Fruit fly (Drosophila melanogaster) whole organism, embryonic: ENCODE results near the gene Eig71Ec.

Source experiments
- Bgb ChIP-seq: fragments of 200-800 bp; sonication (Bioruptor generic); IDR thresholded peaks from 2 replicates; pipeline ENCODE4 v1.3.6; 2022; ENCODE audit warnings: missing biosample characterization, missing genetic modification characterization; ENCODE audit not compliant: partially characterized antibody
- CG10274 ChIP-seq: fragments of 200-800 bp; sonication (Bioruptor generic); optimal IDR thresholded peaks from 3 replicates; lab custom pipeline; 2017; ENCODE audit warnings: missing biosample characterization, mild to moderate bottlenecking, missing genetic modification characterization
- CG13287 ChIP-seq: fragments of 200-800 bp; sonication (Bioruptor generic); IDR thresholded peaks from 2 replicates; pipeline ENCODE4 v1.3.6; 2022; ENCODE audit warnings: missing biosample characterization, missing genetic modification characterization; ENCODE audit not compliant: partially characterized antibody
- CG14710 ChIP-seq: fragments of 200-800 bp; sonication (Bioruptor generic); optimal IDR thresholded peaks from 3 replicates; lab custom pipeline; 2019; ENCODE audit warnings: missing biosample characterization, mild to moderate bottlenecking, missing genetic modification characterization, moderate library complexity
- CG14860 ChIP-seq: fragments of 200-800 bp; sonication (Bioruptor generic); IDR thresholded peaks from 3 replicates; pipeline ENCODE4 v1.3.6; 2022; ENCODE audit warnings: missing biosample characterization, missing genetic modification characterization; ENCODE audit not compliant: partially characterized antibody
- CG16863 ChIP-seq: fragments of 200-800 bp; sonication (Bioruptor generic); optimal IDR thresholded peaks from 3 replicates; lab custom pipeline; 2016; ENCODE audit warnings: missing biosample characterization, missing genetic modification characterization
- CG2712 ChIP-seq: fragments of 200-800 bp; optimal IDR thresholded peaks from 3 replicates; lab custom pipeline; 2019; ENCODE audit warnings: missing biosample characterization, mild to moderate bottlenecking, missing genetic modification characterization, moderate library complexity
- CG3065 ChIP-seq: fragments of 200-800 bp; sonication (Bioruptor generic); optimal IDR thresholded peaks from 2 replicates; lab custom pipeline; 2016; ENCODE audit warnings: missing biosample characterization, missing genetic modification characterization
- CG32532 ChIP-seq: fragments of 200-800 bp; sonication (Bioruptor generic); IDR thresholded peaks from 2 replicates; pipeline ENCODE4 v1.3.6; 2022; ENCODE audit warnings: missing biosample characterization, missing genetic modification characterization
- CG3407 ChIP-seq: fragments of 200-800 bp; sonication (Bioruptor generic); optimal IDR thresholded peaks from 2 replicates; lab custom pipeline; 2018; ENCODE audit warnings: missing biosample characterization, mild to moderate bottlenecking, missing genetic modification characterization
- CG9817 ChIP-seq: fragments of 200-800 bp; sonication (Bioruptor generic); optimal IDR thresholded peaks from 2 replicates; lab custom pipeline; 2018; ENCODE audit warnings: missing biosample characterization, mild to moderate bottlenecking, missing genetic modification characterization, moderate library complexity
- D ChIP-seq, 2 experiments: fragments of 200-800 bp in 1 of 2; fragments of >200 bp in 1 of 2; sonication (Bioruptor generic) in 1 of 2; optimal IDR thresholded peaks; 2 replicates in 1 of 2; 3 replicates in 1 of 2; lab custom pipeline; 2017; ENCODE audit warnings: mild to moderate bottlenecking in 1 of 2, missing biosample characterization in 1 of 2, missing genetic modification characterization in 1 of 2, missing genetic modification reagents in 1 of 2
- Eip74EF ChIP-seq, 2 experiments: fragments of 200-800 bp in 1 of 2; fragments of >200 bp in 1 of 2; sonication (Bioruptor generic) in 1 of 2; optimal IDR thresholded peaks; 2 replicates each; lab custom pipeline; 2017 to 2019; ENCODE audit warnings: missing biosample characterization in 2 of 2, missing genetic modification characterization in 2 of 2, mild to moderate bottlenecking in 1 of 2, moderate library complexity in 1 of 2
- Fer1 ChIP-seq: fragments of 200-800 bp; sonication (Bioruptor generic); optimal IDR thresholded peaks from 2 replicates; lab custom pipeline; 2017; ENCODE audit warnings: missing biosample characterization, mild to moderate bottlenecking, missing genetic modification characterization
- Jarid2 ChIP-seq: fragments of 200-800 bp; sonication (Bioruptor generic); optimal IDR thresholded peaks from 3 replicates; lab custom pipeline; 2017; ENCODE audit warnings: mild to moderate bottlenecking, missing biosample characterization, missing genetic modification reagents, missing genetic modification characterization
- Lhr ChIP-seq: fragments of 200-800 bp; sonication (Bioruptor generic); optimal IDR thresholded peaks from 3 replicates; lab custom pipeline; 2017; ENCODE audit warnings: mild to moderate bottlenecking, missing biosample characterization, missing genetic modification reagents, missing genetic modification characterization
- Lpt ChIP-seq: fragments of >200 bp; optimal IDR thresholded peaks from 2 replicates; lab custom pipeline; 2018; ENCODE audit warnings: missing biosample characterization, missing genetic modification characterization
- MESR4 ChIP-seq: fragments of 200-800 bp; sonication (Bioruptor generic); optimal IDR thresholded peaks from 2 replicates; lab custom pipeline; 2018; ENCODE audit warnings: missing biosample characterization, mild to moderate bottlenecking, missing genetic modification characterization, moderate library complexity
- NK7.1 ChIP-seq: fragments of 200-800 bp; sonication (Bioruptor generic); optimal IDR thresholded peaks from 3 replicates; lab custom pipeline; 2016; ENCODE audit warnings: missing biosample characterization, missing genetic modification characterization
- Opbp ChIP-seq: fragments of 200-800 bp; sonication (Bioruptor generic); IDR thresholded peaks from 3 replicates; pipeline ENCODE4 v1.3.6; 2022; ENCODE audit warnings: missing biosample characterization, missing genetic modification characterization; ENCODE audit not compliant: partially characterized antibody
- Sox102F ChIP-seq: fragments of 200-800 bp; sonication (Bioruptor generic); optimal IDR thresholded peaks from 2 replicates; lab custom pipeline; 2018; ENCODE audit warnings: missing biosample characterization, mild to moderate bottlenecking, missing genetic modification characterization, moderate library complexity
- Trl ChIP-seq, 3 experiments: fragments of >200 bp in 2 of 3; fragments of 200-800 bp in 1 of 3; sonication (Bioruptor generic) in 1 of 3; optimal IDR thresholded peaks; 2 replicates in 1 of 3; 3 replicates in 2 of 3; lab custom pipeline; 2016 to 2017; ENCODE audit warnings: missing biosample characterization in 1 of 3, missing genetic modification characterization in 1 of 3
- Usf ChIP-seq: fragments of 200-800 bp; sonication (Bioruptor generic); optimal IDR thresholded peaks from 2 replicates; lab custom pipeline; 2017; ENCODE audit warnings: missing genotype, missing biosample characterization, missing genetic modification characterization
- ab ChIP-seq: fragments of 200-800 bp; sonication (Bioruptor generic); optimal IDR thresholded peaks from 2 replicates; lab custom pipeline; 2016; ENCODE audit warnings: missing biosample characterization, missing genetic modification characterization
- ac ChIP-seq: fragments of 200-800 bp; sonication (Bioruptor generic); optimal IDR thresholded peaks from 3 replicates; lab custom pipeline; 2017; ENCODE audit warnings: missing biosample characterization, mild to moderate bottlenecking, missing genetic modification characterization
- al ChIP-seq: fragments of 200-800 bp; sonication (Bioruptor generic); IDR thresholded peaks from 2 replicates; pipeline ENCODE4 v1.3.6; 2022; ENCODE audit warnings: missing biosample characterization, missing genetic modification characterization
- bbx ChIP-seq: fragments of 200-800 bp; sonication (Bioruptor generic); IDR thresholded peaks from 2 replicates; pipeline ENCODE4 v1.3.6; 2022; ENCODE audit warnings: missing biosample characterization, missing genetic modification characterization; ENCODE audit not compliant: partially characterized antibody
- caup ChIP-seq: fragments of 200-800 bp; sonication (Bioruptor generic); optimal IDR thresholded peaks from 3 replicates; lab custom pipeline; 2017; ENCODE audit warnings: missing biosample characterization, mild to moderate bottlenecking, missing genetic modification characterization, moderate library complexity; ENCODE audit not compliant: severe bottlenecking
- chinmo ChIP-seq: fragments of 200-800 bp; sonication (Bioruptor generic); IDR thresholded peaks from 4 replicates; pipeline ENCODE4 v1.3.6; 2022; ENCODE audit warnings: missing biosample characterization, missing genetic modification characterization; ENCODE audit not compliant: partially characterized antibody
- crc ChIP-seq: fragments of 200-800 bp; sonication (Bioruptor generic); optimal IDR thresholded peaks from 2 replicates; lab custom pipeline; 2016; ENCODE audit warnings: missing biosample characterization, missing genetic modification characterization
- exex ChIP-seq: fragments of 200-800 bp; sonication (Bioruptor generic); optimal IDR thresholded peaks from 4 replicates; lab custom pipeline; 2018; ENCODE audit warnings: missing biosample characterization, mild to moderate bottlenecking, missing genetic modification characterization, moderate library complexity
- fd102C ChIP-seq: fragments of 200-800 bp; sonication (Bioruptor generic); optimal IDR thresholded peaks from 2 replicates; lab custom pipeline; 2018; ENCODE audit warnings: missing biosample characterization, mild to moderate bottlenecking, missing genetic modification characterization, moderate library complexity
- gfzf ChIP-seq: fragments of 200-800 bp; sonication (Bioruptor generic); optimal IDR thresholded peaks from 2 replicates; lab custom pipeline; 2016; ENCODE audit warnings: missing biosample characterization, mild to moderate bottlenecking, missing genetic modification characterization, moderate library complexity
- gro ChIP-seq: fragments of 200-800 bp; sonication (Bioruptor generic); optimal IDR thresholded peaks from 2 replicates; lab custom pipeline; 2016; ENCODE audit warnings: missing biosample characterization, missing genetic modification characterization
- knrl ChIP-seq: fragments of 200-800 bp; sonication (Bioruptor generic); IDR thresholded peaks from 3 replicates; pipeline ENCODE4 v1.3.6; 2022; ENCODE audit warnings: missing biosample characterization, missing genetic modification characterization; ENCODE audit not compliant: partially characterized antibody
- lbe ChIP-seq: fragments of 200-800 bp; sonication (Bioruptor generic); optimal IDR thresholded peaks from 2 replicates; lab custom pipeline; 2016; ENCODE audit warnings: missing biosample characterization, mild to moderate bottlenecking, missing genetic modification characterization
- phol ChIP-seq: fragments of 200-800 bp; sonication (Bioruptor generic); optimal IDR thresholded peaks from 3 replicates; lab custom pipeline; 2018; ENCODE audit warnings: missing biosample characterization, mild to moderate bottlenecking, missing genetic modification characterization, moderate library complexity
- pzg ChIP-seq: fragments of 200-800 bp; sonication (Bioruptor generic); optimal IDR thresholded peaks from 3 replicates; lab custom pipeline; 2018; ENCODE audit warnings: missing biosample characterization, mild to moderate bottlenecking, missing genetic modification characterization, moderate library complexity
- repo ChIP-seq: fragments of 200-800 bp; sonication (Bioruptor generic); optimal IDR thresholded peaks from 2 replicates; lab custom pipeline; 2016; ENCODE audit warnings: missing biosample characterization, missing genetic modification characterization
- schlank ChIP-seq: fragments of 200-800 bp; sonication (Bioruptor generic); optimal IDR thresholded peaks from 2 replicates; lab custom pipeline; 2018; ENCODE audit warnings: missing biosample characterization, mild to moderate bottlenecking, missing genetic modification characterization
- sens ChIP-seq: fragments of 200-800 bp; sonication (Bioruptor generic); peaks from one replicate; lab custom pipeline; 2016; ENCODE audit warnings: missing biosample characterization, missing genetic modification characterization
- slp2 ChIP-seq: fragments of 200-800 bp; sonication (Bioruptor generic); optimal IDR thresholded peaks from 2 replicates; lab custom pipeline; 2016; ENCODE audit warnings: missing biosample characterization, missing genetic modification characterization
- sna ChIP-seq: fragments of 200-800 bp; sonication (Bioruptor generic); IDR thresholded peaks from 2 replicates; pipeline ENCODE4 v1.3.6; 2022; ENCODE audit warnings: missing biosample characterization, missing genetic modification characterization; ENCODE audit not compliant: partially characterized antibody
- unc-4 ChIP-seq: fragments of 200-800 bp; sonication (Bioruptor generic); IDR thresholded peaks from 2 replicates; pipeline ENCODE4 v1.3.6; 2022; ENCODE audit warnings: missing biosample characterization, missing genetic modification characterization; ENCODE audit not compliant: partially characterized antibody
- vnd ChIP-seq: fragments of 200-800 bp; sonication (Bioruptor generic); IDR thresholded peaks from 3 replicates; pipeline ENCODE4 v1.3.6; 2022; ENCODE audit warnings: missing biosample characterization, missing genetic modification characterization; ENCODE audit not compliant: partially characterized antibody
- vvl ChIP-seq: fragments of 200-800 bp; sonication (Bioruptor generic); IDR thresholded peaks from 2 replicates; pipeline ENCODE4 v1.3.6; 2022; ENCODE audit warnings: missing biosample characterization, missing genetic modification characterization
- zen ChIP-seq: fragments of 200-800 bp; sonication (Bioruptor generic); optimal IDR thresholded peaks from 3 replicates; lab custom pipeline; 2018; ENCODE audit warnings: missing biosample characterization, mild to moderate bottlenecking, missing genetic modification characterization, moderate library complexity
- zf30C ChIP-seq: fragments of 200-800 bp; sonication (Bioruptor generic); optimal IDR thresholded peaks from 3 replicates; lab custom pipeline; 2018; ENCODE audit warnings: missing biosample characterization, mild to moderate bottlenecking, missing genetic modification characterization

The Eig71Ec gene

dm6 chr3L:15610109-15610508 is 41.9 kb downstream of the Eig71Ec start, which contains the start of gene CG7650 (continued):
- TF ChIP-seq crc (GFP tag; lab: Kevin White, UChicago) (no peak), sens (peak; percentile 66), schlank (no peak), CG3065 (GFP tag; lab: Kevin White, UChicago) (no peak), slp2 (GFP tag; lab: Kevin White, UChicago) (peak; percentile 3), unc-4 (GFP tag; lab: Robert Waterston, UW) (peak; percentile 94), Lhr (no peak), D (optimal IDR thresholded peaks at IDR 0.05; lab: Kevin White, UChicago) (no peak), D (GFP tag; optimal IDR thresholded peaks at IDR 0.05; lab: Kevin White, UChicago) (no peak), Trl (optimal IDR thresholded peaks at IDR 0.05; lab: Kevin White, UChicago) (no peak), Trl (GFP tag; optimal IDR thresholded peaks at IDR 0.05; lab: Kevin White, UChicago) (no peak), caup (GFP tag; lab: Kevin White, UChicago) (no peak), gfzf (GFP tag; lab: Kevin White, UChicago) (peak; percentile 66), ac (GFP tag; lab: Kevin White, UChicago) (no peak), zen (tag; lab: Kevin White, UChicago) (peak; percentile 77), Jarid2 (GFP tag; lab: Kevin White, UChicago) (no peak), phol (tag; lab: Kevin White, UChicago) (peak; percentile 9), ab (GFP tag; lab: Kevin White, UChicago) (no peak), Fer1 (GFP tag; lab: Kevin White, UChicago) (peak; percentile 16), pzg (peak; percentile 81), fd102C (GFP tag; lab: Kevin White, UChicago) (no peak), al (GFP tag; lab: Robert Waterston, UW) (no peak), Bgb (GFP tag; lab: Robert Waterston, UW) (peak; percentile 93), chinmo (peak; percentile 87; the same call in 2 of the 4 replicates), CG10274 (GFP tag; lab: Kevin White, UChicago) (no peak), NK7.1 (GFP tag; lab: Kevin White, UChicago) (no peak), exex (tag; lab: Kevin White, UChicago) (peak; percentile 68), vvl (peak; percentile 29; the same call in 1 of the 2 replicates), Usf (GFP tag; lab: Kevin White, UChicago) (no peak), vnd (GFP tag; lab: Robert Waterston, UW) (peak; percentile 83), Opbp (peak; percentile 88), lbe (GFP tag; lab: Kevin White, UChicago) (peak; percentile 6), Eip74EF (GFP tag; optimal IDR thresholded peaks at IDR 0.05; lab: Kevin White, UChicago) (no peak), CG13287 (peak; percentile 97), CG2712 (tag; lab: Kevin White, UChicago) (peak; percentile 22), gro (no peak), CG14710 (tag; lab: Kevin White, UChicago) (peak; percentile 64), repo (no peak), CG14860 (GFP tag; lab: Robert Waterston, UW) (peak; percentile 83), sna (GFP tag; lab: Robert Waterston, UW) (peak; percentile 81), CG32532 (GFP tag; lab: Robert Waterston, UW) (no peak), CG3407 (GFP tag; lab: Kevin White, UChicago) (no peak), MESR4 (GFP tag; lab: Kevin White, UChicago) (peak; percentile 87), Sox102F (GFP tag; lab: Kevin White, UChicago) (no peak), Lpt (GFP tag; lab: Kevin White, UChicago) (no peak), bbx (GFP tag; lab: Robert Waterston, UW) (peak; percentile 94), knrl (GFP tag; lab: Robert Waterston, UW) (peak; percentile 86), zf30C (GFP tag; lab: Kevin White, UChicago) (no peak), CG16863 (GFP tag; lab: Kevin White, UChicago) (no peak), CG9817 (no peak)
